Worm (Caenorhabditis elegans) whole organism, midembryonic: Measurements from ENCODE around the gene F56A8.4.

Source experiments
- T22C8.4 ChIP-seq: fragments of 200-800 bp; sonication (Bioruptor generic); IDR thresholded peaks from 2 replicates; pipeline ENCODE4 v1.3.6; 2022; ENCODE audit warnings: missing genetic modification characterization, missing compliant biosample characterization
- cog-1 ChIP-seq: sonication (generic microtip); optimal IDR thresholded peaks from 2 replicates; lab custom pipeline; 2016; ENCODE audit warnings: missing genetic modification characterization, missing compliant biosample characterization
- flt-1 ChIP-seq: fragments of 200-800 bp; sonication (Bioruptor generic); IDR thresholded peaks from 2 replicates; pipeline ENCODE4 v1.3.6; 2022; ENCODE audit warnings: missing genetic modification characterization, missing compliant biosample characterization
- klf-2 ChIP-seq: fragments of 200-800 bp; sonication (Bioruptor generic); conservative IDR thresholded peaks from 2 replicates; pipeline ENCODE4 v1.3.6; 2022; ENCODE audit warnings: missing genetic modification reagents, missing genetic modification characterization, missing compliant biosample characterization
- med-1 ChIP-seq: sonication (generic microtip); optimal IDR thresholded peaks from 2 replicates; lab custom pipeline; 2017; ENCODE audit warnings: missing genetic modification characterization, mild to moderate bottlenecking, missing compliant biosample characterization, antibody characterized with exemption, missing genetic modification reagents; ENCODE audit not compliant: insufficient read depth
- ref-1 ChIP-seq: fragments of 200-800 bp; sonication (Bioruptor generic); conservative IDR thresholded peaks from 2 replicates; pipeline ENCODE4 v1.3.6; 2022; ENCODE audit warnings: missing genetic modification reagents, missing genetic modification characterization, missing compliant biosample characterization
- tab-1 ChIP-seq: fragments of 200-800 bp; sonication (Bioruptor generic); IDR thresholded peaks from 2 replicates; pipeline ENCODE4 v1.3.6; 2022; ENCODE audit warnings: missing genetic modification characterization, missing compliant biosample characterization
- ztf-23 ChIP-seq: fragments of 200-800 bp; sonication (Bioruptor generic); IDR thresholded peaks from 2 replicates; pipeline ENCODE4 v1.3.6; 2022; ENCODE audit warnings: missing genetic modification reagents, missing genetic modification characterization, missing compliant biosample characterization
- ztf-29 ChIP-seq: fragments of 200-800 bp; sonication (Bioruptor generic); IDR thresholded peaks from 2 replicates; pipeline ENCODE4 v1.3.6; 2022; ENCODE audit warnings: missing genetic modification reagents, missing genetic modification characterization, missing compliant biosample characterization

The F56A8.4 gene

ce11 chrIII:13272788-13273187 lies 9.7 kb downstream of the F56A8.4 start:
- no peak for TF ChIP-seq klf-2 (GFP tag; lab: Robert Waterston, UW)
- TF ChIP-seq flt-1 (GFP tag; lab: Robert Waterston, UW), result no peak

ce11 chrIII:13275784-13276183 lies 12.7 kb downstream of the F56A8.4 start:
- no peak for TF ChIP-seq ref-1 (GFP tag; lab: Robert Waterston, UW)
- TF ChIP-seq T22C8.4, result no peak
- no peak for TF ChIP-seq tab-1 (GFP tag; lab: Robert Waterston, UW)

- TF ChIP-seq ref-1 (GFP tag; lab: Robert Waterston, UW) (no peak), ztf-29 (GFP tag; lab: Robert Waterston, UW) (no peak), T22C8.4 (no peak), flt-1 (GFP tag; lab: Robert Waterston, UW) (no peak), tab-1 (GFP tag; lab: Robert Waterston, UW) (no peak), cog-1 (tag; lab: Kevin White, UChicago) (no peak), ztf-23 (no peak), med-1 (GFP tag; lab: Kevin White, UChicago) (no peak)
Measured at ce11 chrIII:13276958-13277357, 13.9 kb downstream of the F56A8.4 start, which contains the start of gene unc-64. Gene unc-64 (plus strand): TSS chrIII:13277258.

ce11 chrIII:13277881-13278500 lies 14.9 kb downstream of the F56A8.4 start:
- TF ChIP-seq med-1 (GFP tag; lab: Kevin White, UChicago), result no peak
- no peak for TF ChIP-seq ref-1 (GFP tag; lab: Robert Waterston, UW)
- TF ChIP-seq T22C8.4, result no peak
- 0 out of 2 replicates have a peak, but pooled peaks have one; percentile 18 for TF ChIP-seq klf-2 (GFP tag; lab: Robert Waterston, UW)
- TF ChIP-seq ztf-23, result no peak

ce11 chrIII:13285421-13285820 lies 22.3 kb downstream of the F56A8.4 start, which contains the start of gene F56A8.8:
Gene F56A8.8 (plus strand): TSS chrIII:13285721.
- no peak for TF ChIP-seq med-1 (GFP tag; lab: Kevin White, UChicago)
- TF ChIP-seq flt-1 (GFP tag; lab: Robert Waterston, UW), result no peak
- TF ChIP-seq ztf-23, result no peak
- TF ChIP-seq cog-1 (tag; lab: Kevin White, UChicago), result no peak
- TF ChIP-seq ref-1 (GFP tag; lab: Robert Waterston, UW), result no peak

ce11 chrIII:13292971-13293514 lies 30.0 kb downstream of the F56A8.4 start, which contains the start of gene set-25:
Gene set-25 (minus strand): TSS chrIII:13293090.
- TF ChIP-seq ztf-23, result peak; percentile 86
- peak; percentile 48 for TF ChIP-seq med-1 (GFP tag; lab: Kevin White, UChicago)
- TF ChIP-seq flt-1 (GFP tag; lab: Robert Waterston, UW), result peak; percentile 67
- TF ChIP-seq klf-2 (GFP tag; lab: Robert Waterston, UW), result peak; percentile 77
- peak; percentile 34; the same call in 1 of the 2 replicates for TF ChIP-seq tab-1 (GFP tag; lab: Robert Waterston, UW)

- TF ChIP-seq ztf-29 (GFP tag; lab: Robert Waterston, UW) (peak; percentile 88), flt-1 (GFP tag; lab: Robert Waterston, UW) (peak; percentile 91), T22C8.4 (peak; percentile 74), ref-1 (GFP tag; lab: Robert Waterston, UW) (peak; percentile 64), tab-1 (GFP tag; lab: Robert Waterston, UW) (peak; percentile 87), ztf-23 (peak; percentile 93), klf-2 (GFP tag; lab: Robert Waterston, UW) (peak; percentile 84)
Measured at ce11 chrIII:13296289-13296874, 33.3 kb downstream of the F56A8.4 start, which contains the start of gene npp-18. Gene npp-18 (plus strand): TSS chrIII:13296853.

- TF ChIP-seq ref-1 (GFP tag; lab: Robert Waterston, UW) (no peak), klf-2 (GFP tag; lab: Robert Waterston, UW) (no peak), T22C8.4 (no peak), med-1 (GFP tag; lab: Kevin White, UChicago) (no peak), ztf-29 (GFP tag; lab: Robert Waterston, UW) (no peak), tab-1 (GFP tag; lab: Robert Waterston, UW) (no peak), ztf-23 (no peak), flt-1 (GFP tag; lab: Robert Waterston, UW) (no peak), cog-1 (tag; lab: Kevin White, UChicago) (no peak)
Measured at ce11 chrIII:13298722-13299431, 35.8 kb downstream of the F56A8.4 start, which contains the start of gene pgm-2. Gene pgm-2 (plus strand): TSS chrIII:13299378.

ce11 chrIII:13301983-13302382 lies 38.9 kb downstream of the F56A8.4 start:
- TF ChIP-seq med-1 (GFP tag; lab: Kevin White, UChicago) (no peak), flt-1 (GFP tag; lab: Robert Waterston, UW) (0 out of 2 replicates have a peak, but pooled peaks have one; percentile 12), tab-1 (GFP tag; lab: Robert Waterston, UW) (no peak)
